Fruit fly (Drosophila melanogaster) whole organism, embryonic: ENCODE data around the gene Rab10.
"Not testable (repeated sequence)": the region's sequence is repeated elsewhere in the genome, so short reads cannot be mapped to it uniquely, and the experiment has no call there.

ENCODE experiments used
- Antp ChIP-seq: fragments of 200-800 bp; sonication (Bioruptor generic); optimal IDR thresholded peaks from 3 replicates; lab custom pipeline; 2016; ENCODE audit warnings: missing biosample characterization, missing genetic modification characterization
- Atf-2 ChIP-seq: fragments of 200-800 bp; sonication (Bioruptor generic); optimal IDR thresholded peaks from 2 replicates; lab custom pipeline; 2016; ENCODE audit warnings: missing biosample characterization, missing genetic modification characterization
- CG10147 ChIP-seq: fragments of 200-800 bp; sonication (Bioruptor generic); optimal IDR thresholded peaks from 2 replicates; lab custom pipeline; 2019; ENCODE audit warnings: missing biosample characterization, mild to moderate bottlenecking, missing genetic modification characterization, moderate library complexity
- CG10654 ChIP-seq: fragments of 200-800 bp; sonication (Bioruptor generic); optimal IDR thresholded peaks from 2 replicates; lab custom pipeline; 2016; ENCODE audit warnings: missing biosample characterization, missing genetic modification characterization
- CG11247 ChIP-seq: fragments of 200-800 bp; sonication (Bioruptor generic); IDR thresholded peaks from 2 replicates; pipeline ENCODE4 v1.3.6; 2022; ENCODE audit warnings: missing biosample characterization, missing genetic modification characterization
- CG11560 ChIP-seq: fragments of 200-800 bp; sonication (Bioruptor generic); IDR thresholded peaks from 3 replicates; pipeline ENCODE4 v1.3.6; 2022; ENCODE audit warnings: missing biosample characterization, missing genetic modification characterization
- CG12236 ChIP-seq: fragments of 200-800 bp; sonication (Bioruptor generic); optimal IDR thresholded peaks from 2 replicates; lab custom pipeline; 2016; ENCODE audit warnings: missing biosample characterization, missing genetic modification characterization
- CG12299 ChIP-seq: fragments of 200-800 bp; sonication (Bioruptor generic); optimal IDR thresholded peaks from 2 replicates; lab custom pipeline; 2018; ENCODE audit warnings: missing biosample characterization, mild to moderate bottlenecking, missing genetic modification characterization
- CG12942 ChIP-seq: fragments of 200-800 bp; sonication (Bioruptor generic); optimal IDR thresholded peaks from 3 replicates; lab custom pipeline; 2016; ENCODE audit warnings: missing biosample characterization, missing genetic modification characterization
- CG14667 ChIP-seq: fragments of 200-800 bp; sonication (Bioruptor generic); IDR thresholded peaks from 2 replicates; pipeline ENCODE4 v1.3.6; 2022; ENCODE audit warnings: missing biosample characterization, missing genetic modification characterization
- CG2116 ChIP-seq: fragments of 200-800 bp; sonication (Bioruptor generic); optimal IDR thresholded peaks from 3 replicates; lab custom pipeline; 2018; ENCODE audit warnings: missing biosample characterization, mild to moderate bottlenecking, missing genetic modification characterization
- CG2129 ChIP-seq: fragments of 200-800 bp; sonication (Bioruptor generic); IDR thresholded peaks from 2 replicates; pipeline ENCODE4 v1.3.6; 2022; ENCODE audit warnings: missing biosample characterization, missing genetic modification characterization; ENCODE audit not compliant: partially characterized antibody
- CG30020 ChIP-seq: fragments of 200-800 bp; optimal IDR thresholded peaks from 2 replicates; lab custom pipeline; 2019; ENCODE audit warnings: missing biosample characterization, mild to moderate bottlenecking, missing genetic modification characterization, moderate library complexity
- CG32772 ChIP-seq: fragments of 200-800 bp; sonication (Bioruptor generic); IDR thresholded peaks from 2 replicates; pipeline ENCODE4 v1.3.6; 2022; ENCODE audit warnings: missing biosample characterization, missing genetic modification characterization
- CG3995 ChIP-seq: fragments of 200-800 bp; sonication (Bioruptor generic); optimal IDR thresholded peaks from 3 replicates; lab custom pipeline; 2016; ENCODE audit warnings: missing biosample characterization, missing genetic modification characterization
- CG4424 ChIP-seq: fragments of 200-800 bp; sonication (Bioruptor generic); optimal IDR thresholded peaks from 3 replicates; lab custom pipeline; 2016; ENCODE audit warnings: missing biosample characterization, missing genetic modification characterization
- CG6654 ChIP-seq: fragments of 200-800 bp; sonication (Bioruptor generic); optimal IDR thresholded peaks from 2 replicates; lab custom pipeline; 2017; ENCODE audit warnings: missing biosample characterization, mild to moderate bottlenecking, missing genetic modification characterization
- CG6791 ChIP-seq: fragments of 200-800 bp; sonication (Bioruptor generic); IDR thresholded peaks from 3 replicates; pipeline ENCODE4 v1.3.6; 2022; ENCODE audit warnings: missing biosample characterization, missing genetic modification characterization; ENCODE audit not compliant: partially characterized antibody
- CG7357 ChIP-seq: fragments of 200-800 bp; sonication (Bioruptor generic); IDR thresholded peaks from 3 replicates; pipeline ENCODE4 v1.3.6; 2022; ENCODE audit warnings: missing biosample characterization, missing genetic modification characterization
- CG9215 ChIP-seq: fragments of 200-800 bp; sonication (Bioruptor generic); IDR thresholded peaks from 2 replicates; pipeline ENCODE4 v1.3.6; 2022; ENCODE audit warnings: missing biosample characterization, missing genetic modification characterization
- CG9437 ChIP-seq: fragments of 200-800 bp; sonication (Bioruptor generic); optimal IDR thresholded peaks from 2 replicates; lab custom pipeline; 2018; ENCODE audit warnings: missing biosample characterization, mild to moderate bottlenecking, missing genetic modification characterization
- Hsf ChIP-seq: fragments of 200-800 bp; sonication (Bioruptor generic); optimal IDR thresholded peaks from 3 replicates; lab custom pipeline; 2016; ENCODE audit warnings: missing biosample characterization, missing genetic modification characterization
- MBD-R2 ChIP-seq: fragments of 200-800 bp; sonication (Bioruptor generic); IDR thresholded peaks from 2 replicates; pipeline ENCODE4 v1.3.6; 2022; ENCODE audit warnings: missing biosample characterization, missing genetic modification characterization
- NK7.1 ChIP-seq: fragments of 200-800 bp; sonication (Bioruptor generic); optimal IDR thresholded peaks from 3 replicates; lab custom pipeline; 2016; ENCODE audit warnings: missing biosample characterization, missing genetic modification characterization
- PHDP ChIP-seq: fragments of 200-800 bp; sonication (Bioruptor generic); optimal IDR thresholded peaks from 3 replicates; lab custom pipeline; 2018; ENCODE audit warnings: missing biosample characterization, mild to moderate bottlenecking, missing genetic modification characterization, moderate library complexity
- Trl ChIP-seq, 3 experiments: fragments of >200 bp in 2 of 3; fragments of 200-800 bp in 1 of 3; sonication (Bioruptor generic) in 1 of 3; optimal IDR thresholded peaks; 2 replicates in 1 of 3; 3 replicates in 2 of 3; lab custom pipeline; 2016 to 2017; ENCODE audit warnings: missing biosample characterization in 1 of 3, missing genetic modification characterization in 1 of 3
- amos ChIP-seq: fragments of 200-800 bp; sonication (Bioruptor generic); IDR thresholded peaks from 2 replicates; pipeline ENCODE4 v1.3.6; 2022; ENCODE audit warnings: missing biosample characterization, missing genetic modification characterization; ENCODE audit not compliant: partially characterized antibody
- bab2 ChIP-seq: fragments of 200-800 bp; sonication (Bioruptor generic); optimal IDR thresholded peaks from 2 replicates; lab custom pipeline; 2016; ENCODE audit warnings: missing biosample characterization, missing genetic modification characterization
- bowl ChIP-seq: fragments of 200-800 bp; sonication (Bioruptor generic); IDR thresholded peaks from 2 replicates; pipeline ENCODE4 v1.3.6; 2022; ENCODE audit warnings: missing biosample characterization, missing genetic modification characterization
- btn ChIP-seq: fragments of 200-800 bp; sonication (Bioruptor generic); optimal IDR thresholded peaks from 2 replicates; lab custom pipeline; 2016; ENCODE audit warnings: missing biosample characterization, missing genetic modification characterization
- fu2 ChIP-seq: fragments of 200-800 bp; sonication (Bioruptor generic); optimal IDR thresholded peaks from 2 replicates; lab custom pipeline; 2016; ENCODE audit warnings: missing biosample characterization, missing genetic modification characterization
- gt ChIP-seq: fragments of 200-800 bp; sonication (Bioruptor generic); IDR thresholded peaks from 2 replicates; pipeline ENCODE4 v1.3.6; 2022; ENCODE audit warnings: missing biosample characterization, missing genetic modification characterization
- hkb ChIP-seq, 2 experiments: fragments of 200-800 bp in 1 of 2; fragments of >200 bp in 1 of 2; sonication (Bioruptor generic) in 1 of 2; IDR thresholded peaks in 1 of 2; optimal IDR thresholded peaks in 1 of 2; 2 replicates each; pipeline versions ENCODE4 v1.3.6 to Lab custom; 2017 to 2022; ENCODE audit warnings: missing biosample characterization in 1 of 2, missing genetic modification characterization in 1 of 2
- kni ChIP-seq: fragments of 200-800 bp; sonication (Bioruptor generic); optimal IDR thresholded peaks from 3 replicates; lab custom pipeline; 2017; ENCODE audit warnings: mild to moderate bottlenecking, missing biosample characterization, missing genetic modification reagents, missing genetic modification characterization
- lmd ChIP-seq: fragments of 200-800 bp; sonication (Bioruptor generic); IDR thresholded peaks from 2 replicates; pipeline ENCODE4 v1.3.6; 2022; ENCODE audit warnings: missing biosample characterization, missing genetic modification characterization
- seq ChIP-seq: fragments of 200-800 bp; sonication (Bioruptor generic); IDR thresholded peaks from 2 replicates; pipeline ENCODE4 v1.3.6; 2022; ENCODE audit warnings: missing biosample characterization, missing genetic modification characterization
- shn ChIP-seq: fragments of 200-800 bp; sonication (Bioruptor generic); optimal IDR thresholded peaks from 3 replicates; lab custom pipeline; 2016; ENCODE audit warnings: missing biosample characterization, missing genetic modification characterization
- slbo ChIP-seq: fragments of 200-800 bp; sonication (Bioruptor generic); IDR thresholded peaks from 2 replicates; pipeline ENCODE4 v1.3.6; 2022; ENCODE audit warnings: missing biosample characterization, missing genetic modification characterization
- slou ChIP-seq: fragments of 200-800 bp; sonication (Bioruptor generic); optimal IDR thresholded peaks from 3 replicates; lab custom pipeline; 2016; ENCODE audit warnings: missing biosample characterization, missing genetic modification characterization
- tin ChIP-seq: fragments of 200-800 bp; sonication (Bioruptor generic); optimal IDR thresholded peaks from 3 replicates; lab custom pipeline; 2016; ENCODE audit warnings: missing biosample characterization, missing genetic modification characterization

Gene Rab10

dm6 chrX:20256849-20257590 lies 5.9 kb downstream of the Rab10 start, which contains the start of gene CG17065 (continued):
- TF ChIP-seq tin (GFP tag; lab: Kevin White, UChicago) = peak; percentile 4
- peak; percentile 29 for TF ChIP-seq shn (GFP tag; lab: Kevin White, UChicago)
- TF ChIP-seq CG4424 (GFP tag; lab: Kevin White, UChicago) = peak; percentile 48
- TF ChIP-seq CG6654 (GFP tag; lab: Kevin White, UChicago) = no peak
- TF ChIP-seq CG2116 (GFP tag; lab: Kevin White, UChicago) = peak; percentile 47
- TF ChIP-seq PHDP = peak; percentile 26
- TF ChIP-seq Antp = peak; percentile 40
- peak; percentile 100 for TF ChIP-seq CG11560 (tag; lab: Robert Waterston, UW)
- no peak for TF ChIP-seq CG2129 (GFP tag; lab: Robert Waterston, UW)
- TF ChIP-seq fu2 (GFP tag; lab: Kevin White, UChicago) = peak; percentile 23
- no peak for TF ChIP-seq seq
- TF ChIP-seq MBD-R2 (GFP tag; lab: Robert Waterston, UW) = peak; percentile 73
- peak; percentile 25 for TF ChIP-seq CG3995 (GFP tag; lab: Kevin White, UChicago)
- TF ChIP-seq amos = peak; percentile 37; the same call in 1 of the 2 replicates
- TF ChIP-seq CG9437 (GFP tag; lab: Kevin White, UChicago) = peak; percentile 27
- TF ChIP-seq CG12942 (GFP tag; lab: Kevin White, UChicago) = no peak
- TF ChIP-seq CG30020 = peak; percentile 57
- no peak for TF ChIP-seq CG32772 (GFP tag; lab: Robert Waterston, UW)
- TF ChIP-seq slbo = peak; percentile 39; the same call in 1 of the 2 replicates
- peak; percentile 9 for TF ChIP-seq NK7.1 (GFP tag; lab: Kevin White, UChicago)
- TF ChIP-seq hkb (optimal IDR thresholded peaks at IDR 0.05; lab: Kevin White, UChicago) = peak; percentile 22
- TF ChIP-seq hkb (GFP tag; IDR thresholded peaks at IDR 0.05; lab: Robert Waterston, UW) = no peak
- TF ChIP-seq Trl (optimal IDR thresholded peaks at IDR 0.05; lab: Kevin White, UChicago) = no peak
- peak; percentile 8 for TF ChIP-seq Trl (GFP tag; optimal IDR thresholded peaks at IDR 0.05; lab: Kevin White, UChicago)
- TF ChIP-seq CG7357 (GFP tag; lab: Robert Waterston, UW) = no peak
- peak; percentile 24; the same call in 1 of the 2 replicates for TF ChIP-seq lmd (GFP tag; lab: Robert Waterston, UW)
- peak; percentile 53 for TF ChIP-seq Hsf (GFP tag; lab: Kevin White, UChicago)
- peak; percentile 18 for TF ChIP-seq Atf-2 (GFP tag; lab: Kevin White, UChicago)
- no peak for TF ChIP-seq CG14667 (GFP tag; lab: Robert Waterston, UW)
- no peak for TF ChIP-seq CG10654
- TF ChIP-seq bowl (GFP tag; lab: Robert Waterston, UW) = no peak
- TF ChIP-seq kni (GFP tag; lab: Kevin White, UChicago) = no peak
- TF ChIP-seq slou (GFP tag; lab: Kevin White, UChicago) = peak; percentile 46
- no peak for TF ChIP-seq CG12236 (GFP tag; lab: Kevin White, UChicago)
- no peak for TF ChIP-seq CG11247 (GFP tag; lab: Robert Waterston, UW)
- TF ChIP-seq bab2 = peak; percentile 35
- peak; percentile 26; the same call in 1 of the 2 replicates for TF ChIP-seq CG9215
- peak; percentile 39 for TF ChIP-seq CG10147 (GFP tag; lab: Kevin White, UChicago)
- peak; percentile 19 for TF ChIP-seq CG12299 (tag; lab: Kevin White, UChicago)

dm6 chrX:20258939-20259338 lies 7.8 kb downstream of the Rab10 start, which contains the start of gene CG42577:
Gene CG42577, plus strand, starts transcription at chrX:20259239.
- not testable (repeated sequence) for TF ChIP-seq btn (GFP tag; lab: Kevin White, UChicago); gt; CG6791
- TF ChIP-seq, all 482 proteins: peak for 0; not testable (repeated sequence) for 482
